Worm (Caenorhabditis elegans) whole organism, L4 larva: ENCODE results near the gene F09G2.1.

Source experiments
- ZK546.5 ChIP-seq, 2 experiments: sonication (generic microtip); optimal IDR thresholded peaks; 2 replicates each; lab custom pipeline; 2017; ENCODE audit warnings: missing biosample characterization in 2 of 2, missing genetic modification characterization in 2 of 2
- aha-1 ChIP-seq: fragments of 150-350 bp; peaks from one replicate; lab custom pipeline; 2014; ENCODE audit warnings: missing biosample characterization, missing genetic modification characterization
- aly-2 ChIP-seq: sonication (generic microtip); optimal IDR thresholded peaks from 2 replicates; lab custom pipeline; 2018; ENCODE audit warnings: missing biosample characterization, missing genetic modification characterization
- daf-8 ChIP-seq: fragments of 200-800 bp; sonication (Bioruptor generic); IDR thresholded peaks from 2 replicates; pipeline ENCODE4 v1.3.6; 2022; ENCODE audit warnings: missing genetic modification characterization, missing compliant biosample characterization
- dmd-6 ChIP-seq: fragments of 200-800 bp; sonication (Bioruptor generic); IDR thresholded peaks from 2 replicates; pipeline ENCODE4 v1.3.6; 2022; ENCODE audit warnings: missing genetic modification reagents, missing genetic modification characterization, missing compliant biosample characterization
- dpl-1 ChIP-seq: fragments of 150-350 bp; optimal IDR thresholded peaks from 2 replicates; lab custom pipeline; 2014; ENCODE audit warnings: missing biosample characterization, missing genetic modification reagents, missing genetic modification characterization
- duxl-1 ChIP-seq: sonication (generic microtip); optimal IDR thresholded peaks from 2 replicates; lab custom pipeline; 2016; ENCODE audit warnings: mild to moderate bottlenecking, missing genetic modification characterization, moderate library complexity, missing compliant biosample characterization; ENCODE audit not compliant: poor library complexity
- egl-27 ChIP-seq: sonication (generic microtip); optimal IDR thresholded peaks from 3 replicates; lab custom pipeline; 2017; ENCODE audit warnings: missing biosample characterization, missing genetic modification reagents, missing genetic modification characterization
- egl-43 ChIP-seq: fragments of 200-800 bp; sonication (Bioruptor generic); IDR thresholded peaks from 2 replicates; pipeline ENCODE4 v1.3.6; 2022; ENCODE audit warnings: missing genetic modification reagents, missing genetic modification characterization, missing compliant biosample characterization
- hif-1 ChIP-seq, 2 experiments: sonication (generic microtip); optimal IDR thresholded peaks; 2 replicates each; lab custom pipeline; 2016 to 2017; ENCODE audit warnings: missing compliant biosample characterization in 2 of 2, missing genetic modification characterization in 2 of 2, missing genetic modification reagents in 2 of 2, missing genotype in 2 of 2, mild to moderate bottlenecking in 1 of 2
- hlh-11 ChIP-seq: fragments of 200-800 bp; sonication (Bioruptor generic); optimal IDR thresholded peaks from 2 replicates; lab custom pipeline; 2018; ENCODE audit warnings: mild to moderate bottlenecking, missing genetic modification characterization, missing compliant biosample characterization
- hlh-30 ChIP-seq: sonication (generic microtip); optimal IDR thresholded peaks from 2 replicates; lab custom pipeline; 2017; ENCODE audit warnings: antibody characterized with exemption, mild to moderate bottlenecking, missing genetic modification characterization, missing compliant biosample characterization; ENCODE audit not compliant: insufficient read depth
- hmg-1.1 ChIP-seq: fragments of 200-800 bp; sonication (Bioruptor generic); IDR thresholded peaks from 2 replicates; pipeline ENCODE4 v1.3.6; 2022; ENCODE audit warnings: missing genetic modification reagents, missing genetic modification characterization, missing compliant biosample characterization
- lim-7 ChIP-seq: fragments of 200-800 bp; sonication (Bioruptor generic); IDR thresholded peaks from 2 replicates; pipeline ENCODE4 v1.3.6; 2022; ENCODE audit warnings: missing genetic modification characterization, missing compliant biosample characterization
- lin-38 ChIP-seq: fragments of 200-800 bp; sonication (Bioruptor generic); IDR thresholded peaks from 2 replicates; pipeline ENCODE4 v1.3.6; 2022; ENCODE audit warnings: missing genetic modification reagents, missing genetic modification characterization, missing compliant biosample characterization
- lir-3 ChIP-seq: sonication (generic microtip); optimal IDR thresholded peaks from 2 replicates; lab custom pipeline; 2016; ENCODE audit warnings: mild to moderate bottlenecking, missing genetic modification characterization, missing compliant biosample characterization
- lsy-2 ChIP-seq, 2 experiments: fragments of 150-350 bp in 1 of 2; sonication (generic microtip) in 1 of 2; optimal IDR thresholded peaks; 2 replicates each; lab custom pipeline; 2014 to 2017; ENCODE audit warnings: missing biosample characterization in 2 of 2, missing genetic modification characterization in 2 of 2
- madf-5 ChIP-seq, 2 experiments: fragments of 200-800 bp; sonication (Bioruptor generic); IDR thresholded peaks; 2 replicates each; pipeline ENCODE4 v1.3.6; 2022; ENCODE audit warnings: missing compliant biosample characterization in 2 of 2, missing genetic modification characterization in 2 of 2
- mdt-29 ChIP-seq: fragments of 200-800 bp; sonication (Bioruptor generic); IDR thresholded peaks from 2 replicates; pipeline ENCODE4 v1.3.6; 2022; ENCODE audit warnings: missing genetic modification reagents, missing genetic modification characterization, missing compliant biosample characterization
- mep-1 ChIP-seq: fragments of 150-350 bp; sonication (generic microtip); optimal IDR thresholded peaks from 3 replicates; lab custom pipeline; 2014; ENCODE audit warnings: missing biosample characterization, missing genetic modification characterization
- nhr-28 ChIP-seq: fragments of 150-350 bp; optimal IDR thresholded peaks from 2 replicates; lab custom pipeline; 2014; ENCODE audit warnings: missing biosample characterization, missing genetic modification characterization
- nhr-6 ChIP-seq: fragments of 150-350 bp; optimal IDR thresholded peaks from 2 replicates; lab custom pipeline; 2014; ENCODE audit warnings: missing biosample characterization, missing genetic modification characterization
- nhr-76 ChIP-seq: fragments of 150-350 bp; optimal IDR thresholded peaks from 2 replicates; lab custom pipeline; 2014; ENCODE audit warnings: missing biosample characterization, missing genetic modification characterization
- rbr-2 ChIP-seq: sonication (generic microtip); optimal IDR thresholded peaks from 2 replicates; lab custom pipeline; 2016; ENCODE audit warnings: missing genotype, missing genetic modification characterization, missing compliant biosample characterization
- saeg-2 ChIP-seq: fragments of 200-800 bp; sonication (Bioruptor generic); IDR thresholded peaks from 2 replicates; pipeline ENCODE4 v1.3.6; 2022; ENCODE audit warnings: missing genetic modification reagents, missing genetic modification characterization, missing compliant biosample characterization
- set-16 ChIP-seq: fragments of 200-800 bp; sonication (Bioruptor generic); IDR thresholded peaks from 2 replicates; pipeline ENCODE4 v1.3.6; 2022; ENCODE audit warnings: missing genetic modification reagents, missing genetic modification characterization, missing compliant biosample characterization
- spr-3 ChIP-seq: fragments of 200-800 bp; sonication (Bioruptor generic); optimal IDR thresholded peaks from 2 replicates; lab custom pipeline; 2018; ENCODE audit warnings: mild to moderate bottlenecking, missing genetic modification characterization, missing compliant biosample characterization
- tag-97 ChIP-seq: fragments of 200-800 bp; sonication (Bioruptor generic); IDR thresholded peaks from 2 replicates; pipeline ENCODE4 v1.3.6; 2022; ENCODE audit warnings: missing genetic modification characterization, missing compliant biosample characterization
- unc-39 ChIP-seq: sonication (generic microtip); optimal IDR thresholded peaks from 2 replicates; lab custom pipeline; 2017; ENCODE audit warnings: missing biosample characterization, missing genetic modification characterization
- unc-62 ChIP-seq, 3 experiments: fragments of 150-350 bp in 1 of 3; sonication (generic microtip); optimal IDR thresholded peaks in 2 of 3; peaks in 1 of 3; 1 replicate in 1 of 3; 2 replicates in 2 of 3; lab custom pipeline; 2014 to 2017; ENCODE audit warnings: missing biosample characterization in 3 of 3, missing genetic modification characterization in 3 of 3, missing genetic modification reagents in 3 of 3, missing genotype in 1 of 3
- ztf-7 ChIP-seq: fragments of 150-350 bp; optimal IDR thresholded peaks from 2 replicates; lab custom pipeline; 2014; ENCODE audit warnings: missing biosample characterization, missing genetic modification characterization

Gene F09G2.1

DNA sequence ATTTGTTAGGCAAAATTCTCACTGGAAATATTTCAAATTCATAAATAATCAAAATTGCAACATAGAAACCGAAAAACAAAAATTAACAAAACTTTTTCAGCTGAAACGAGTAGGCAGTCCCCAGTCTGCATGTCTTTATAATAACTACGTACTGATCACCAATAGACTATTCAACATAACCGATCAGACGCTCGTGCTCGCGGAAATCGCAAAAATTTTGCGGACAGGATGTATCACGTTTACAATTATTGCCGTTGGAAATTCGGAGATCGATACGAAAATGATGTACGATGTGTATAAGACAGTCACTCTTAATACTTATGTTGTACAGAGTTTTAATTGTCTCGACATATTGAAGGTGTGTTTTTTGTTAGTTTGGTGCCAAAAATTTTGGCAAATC is 1.3 kb downstream of the F09G2.1 start:
- TF ChIP-seq egl-27 (no peak), duxl-1 (no peak), nhr-76 (tag; lab: Kevin White, UChicago) (no peak), hif-1 (tag; optimal IDR thresholded peaks at IDR 0.05; lab: Kevin White, UChicago) (no peak), unc-62 (GFP tag; optimal IDR thresholded peaks at IDR 0.05 in 1 of 2; lab: Kevin White, UChicago) (peak in 1 of 2 experiments; percentile 94), unc-62 (tag; optimal IDR thresholded peaks at IDR 0.05; lab: Kevin White, UChicago) (no peak), unc-39 (no peak)

DNA sequence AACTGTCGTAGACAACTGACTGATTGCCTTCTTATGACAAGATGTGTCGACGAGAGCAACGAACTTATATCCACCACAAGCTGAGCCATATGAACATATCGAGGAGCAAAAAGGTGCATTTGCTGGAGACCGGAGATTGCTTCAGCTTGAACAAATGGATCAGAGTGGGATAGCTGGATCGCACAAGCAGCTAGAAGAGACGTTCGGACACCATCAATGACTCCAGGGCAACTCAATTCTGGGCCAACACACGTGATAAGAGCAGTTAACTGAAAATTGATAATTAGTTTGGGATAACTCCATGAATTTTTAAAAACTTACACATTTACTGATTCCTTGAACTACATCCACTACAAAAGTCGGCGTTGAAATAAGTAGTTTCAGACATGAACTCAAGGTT is 9.0 kb downstream of the F09G2.1 start:
- TF ChIP-seq tag-97 (GFP tag; lab: Robert Waterston, UW) (no peak), unc-62 (GFP tag; optimal IDR thresholded peaks at IDR 0.05 in 1 of 2; lab: Kevin White, UChicago) (peak in 1 of 2 experiments; percentile 63), unc-62 (tag; optimal IDR thresholded peaks at IDR 0.05; lab: Kevin White, UChicago) (no peak), ZK546.5 (tag; optimal IDR thresholded peaks at IDR 0.05; lab: Kevin White, UChicago) (no peak), egl-27 (no peak)

DNA sequence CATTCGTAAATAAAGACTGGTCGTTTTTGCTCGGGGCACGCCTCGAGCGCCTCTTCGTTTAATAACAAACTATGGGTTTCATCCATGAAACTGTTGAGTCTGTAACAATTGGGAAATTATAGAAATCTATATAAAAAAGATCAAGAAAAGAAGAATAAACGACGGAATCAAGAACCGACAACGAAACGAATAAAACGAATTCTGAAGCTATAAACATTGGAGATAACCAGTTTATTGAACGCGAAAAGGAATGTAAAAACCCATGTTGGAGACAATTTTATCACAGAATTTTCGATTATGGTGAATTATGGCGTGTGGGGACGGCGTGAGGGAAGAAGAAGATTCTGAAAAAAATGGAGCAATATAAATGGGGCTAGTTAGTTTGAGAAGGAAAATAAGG is 14.8 kb downstream of the F09G2.1 start, which contains the start of gene soap-1:
soap-1 (minus strand) TSS at position 101 of the 400 bp plus-strand sequence.
- TF ChIP-seq lir-3 (tag; lab: Kevin White, UChicago) = no peak
- no peak for TF ChIP-seq nhr-76 (tag; lab: Kevin White, UChicago)
- no peak for TF ChIP-seq hlh-11 (tag; lab: Kevin White, UChicago)
- no peak for TF ChIP-seq spr-3

DNA sequence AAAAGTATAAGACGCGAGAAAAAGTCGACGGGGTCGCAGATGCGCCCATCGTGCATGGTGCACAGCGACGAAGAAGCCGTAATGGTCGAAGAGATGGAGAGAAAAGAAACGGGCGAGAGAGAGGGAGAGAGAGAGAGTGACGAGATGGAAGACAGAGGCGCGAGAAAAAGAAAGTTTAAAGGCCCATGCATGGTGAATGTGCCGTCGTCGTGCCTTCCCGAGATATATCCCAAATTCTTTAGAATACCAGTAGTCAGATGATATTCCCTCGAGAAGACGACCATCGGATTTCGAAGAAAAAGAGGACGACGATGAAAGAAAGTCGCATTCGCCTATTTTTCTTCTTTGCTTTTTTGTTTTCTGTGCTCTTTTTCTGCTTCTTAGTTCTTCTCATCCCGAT is 16.0 kb downstream of the F09G2.1 start:
- no peak for TF ChIP-seq saeg-2 (GFP tag; lab: Robert Waterston, UW)
- no peak for TF ChIP-seq daf-8 (GFP tag; lab: Robert Waterston, UW)
- no peak for TF ChIP-seq nhr-28 (tag; lab: Kevin White, UChicago)
- TF ChIP-seq set-16 (GFP tag; lab: Robert Waterston, UW) = peak; percentile 38
- TF ChIP-seq rbr-2 (tag; lab: Kevin White, UChicago) = peak; percentile 27
- TF ChIP-seq hlh-30 = peak; percentile 59
- TF ChIP-seq dmd-6 (GFP tag; lab: Robert Waterston, UW) = no peak
- peak in 1 of 2 experiments; percentile 72 for TF ChIP-seq unc-62 (GFP tag; optimal IDR thresholded peaks at IDR 0.05 in 1 of 2; lab: Kevin White, UChicago)
- TF ChIP-seq unc-62 (tag; optimal IDR thresholded peaks at IDR 0.05; lab: Kevin White, UChicago) = no peak
- peak; percentile 15 for TF ChIP-seq mep-1 (tag; lab: Kevin White, UChicago)
- TF ChIP-seq nhr-6 (tag; lab: Kevin White, UChicago) = no peak
- no peak for TF ChIP-seq mdt-29 (GFP tag; lab: Robert Waterston, UW)
- peak in 1 of 2 experiments; percentile 3 for TF ChIP-seq lsy-2 (tag; optimal IDR thresholded peaks at IDR 0.05; lab: Kevin White, UChicago)

DNA sequence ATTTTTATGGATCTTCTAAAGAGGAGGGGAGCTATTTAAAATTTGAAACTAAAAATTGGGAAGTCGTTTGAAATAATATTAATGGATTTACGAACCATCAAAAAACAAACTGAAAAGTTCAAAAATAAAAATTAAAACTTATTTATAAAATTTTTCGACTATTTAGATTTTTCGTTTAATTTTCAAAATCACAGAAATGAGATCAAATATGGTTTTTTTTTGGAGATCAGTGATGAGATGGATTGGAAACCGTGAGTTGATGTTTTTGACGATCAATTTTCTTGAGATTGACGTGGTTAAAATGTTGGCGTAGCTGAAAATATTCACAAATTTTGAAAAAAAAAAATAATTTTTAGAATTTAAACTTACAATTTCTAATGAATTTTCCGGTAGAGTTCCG is 19.0 kb downstream of the F09G2.1 start, which contains the start of gene C13F10.5:
C13F10.5 (minus strand) TSS at position 101 of the 400 bp plus-strand sequence.
- TF ChIP-seq aha-1 (tag; lab: Kevin White, UChicago) (peak; percentile 42), madf-5 (GFP tag; IDR thresholded peaks at IDR 0.05; lab: Robert Waterston, UW) (no peak), aly-2 (tag; lab: Kevin White, UChicago) (no peak), lim-7 (no peak)

DNA sequence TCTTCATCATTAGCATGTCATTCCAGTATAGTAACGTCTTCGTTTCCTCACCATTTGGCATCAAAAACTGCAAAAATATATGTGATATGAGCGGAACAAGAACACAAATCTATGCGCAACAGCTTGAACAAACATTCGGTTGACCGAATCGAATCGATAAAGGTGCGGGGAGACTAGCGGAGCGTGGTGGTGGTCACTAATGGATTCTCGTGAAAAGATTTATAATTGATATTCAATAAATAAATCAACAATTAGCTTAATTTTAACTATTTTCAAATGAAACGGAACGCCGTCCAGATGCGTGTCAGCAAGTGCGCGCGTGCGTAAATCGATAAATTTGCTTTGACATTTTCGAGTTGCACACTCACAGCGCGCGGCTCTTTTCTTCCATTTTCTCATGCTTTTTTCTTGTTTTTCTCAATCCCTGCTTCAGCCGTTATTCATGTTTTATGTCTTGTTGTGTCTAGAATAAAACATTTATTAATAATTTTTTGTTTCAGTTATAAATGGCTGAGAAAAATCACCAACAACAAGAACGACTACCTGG is 21.0 kb downstream of the F09G2.1 start, which contains the start of the genes C13F10.8, C13F10.6 and kxd-1:
C13F10.8 (minus strand) TSS at position 51 of the 547 bp plus-strand sequence.
C13F10.6 (minus strand) TSS at position 67 of the 547 bp plus-strand sequence.
kxd-1 (plus strand) TSS at position 497 of the 547 bp plus-strand sequence.
- TF ChIP-seq unc-62 (GFP tag; optimal IDR thresholded peaks at IDR 0.05 in 1 of 2; lab: Kevin White, UChicago) (peak in 1 of 2 experiments; percentile 32), unc-62 (tag; optimal IDR thresholded peaks at IDR 0.05; lab: Kevin White, UChicago) (no peak), lin-38 (GFP tag; lab: Robert Waterston, UW) (0 out of 2 replicates have a peak, but pooled peaks have one; percentile 15), hlh-11 (tag; lab: Kevin White, UChicago) (peak; percentile 4), hmg-1.1 (peak; percentile 35; the same call in 1 of the 2 replicates), egl-43 (no peak), ztf-7 (no peak), dpl-1 (GFP tag; lab: Kevin White, UChicago) (peak; percentile 5), lsy-2 (tag; optimal IDR thresholded peaks at IDR 0.05; lab: Kevin White, UChicago) (peak in 1 of 2 experiments; percentile 35), hlh-30 (peak; percentile 36), nhr-6 (tag; lab: Kevin White, UChicago) (peak; percentile 37)
